Worm (Caenorhabditis elegans): Measurements from ENCODE around the gene srg-47.

- TF ChIP-seq lin-11 (tag; optimal IDR thresholded peaks at IDR 0.05): no peak
- TF ChIP-seq fos-1 (tag; optimal IDR thresholded peaks at IDR 0.05): peak; percentile 96
- no peak for TF ChIP-seq nhr-237 (tag; optimal IDR thresholded peaks at IDR 0.05)
- TF ChIP-seq zag-1 (tag; optimal IDR thresholded peaks at IDR 0.05): no peak
- no peak for TF ChIP-seq ztf-4 (tag; optimal IDR thresholded peaks at IDR 0.05)
- TF ChIP-seq ZK546.5 (tag; optimal IDR thresholded peaks at IDR 0.05): no peak
- TF ChIP-seq snpc-4 (tag; optimal IDR thresholded peaks at IDR 0.05): no peak
- no peak for TF ChIP-seq crh-2 (tag; optimal IDR thresholded peaks at IDR 0.05)
- no peak for TF ChIP-seq mdl-1 (tag; optimal IDR thresholded peaks at IDR 0.05)
- no peak for TF ChIP-seq lsy-2 (tag; optimal IDR thresholded peaks at IDR 0.05)
- no peak for TF ChIP-seq unc-39 (tag; optimal IDR thresholded peaks at IDR 0.05)
Observed at ce11 chrV:14542138-14542537, 13.9 kb downstream of the srg-47 start.
